Fruit fly (Drosophila melanogaster) whole organism, embryonic: ENCODE results near the gene timeout.
A peak's percentile ranks its signal among the peaks of the same experiment; 100 is the strongest.

Experiments used
- Antp ChIP-seq: fragments of 200-800 bp; sonication (Bioruptor generic); optimal IDR thresholded peaks from 3 replicates; lab custom pipeline; 2016; ENCODE audit warnings: missing biosample characterization, missing genetic modification characterization
- Atf-2 ChIP-seq: fragments of 200-800 bp; sonication (Bioruptor generic); optimal IDR thresholded peaks from 2 replicates; lab custom pipeline; 2016; ENCODE audit warnings: missing biosample characterization, missing genetic modification characterization
- Atf3 ChIP-seq: fragments of 200-800 bp; sonication (Bioruptor generic); optimal IDR thresholded peaks from 3 replicates; lab custom pipeline; 2016; ENCODE audit warnings: missing biosample characterization, missing genetic modification characterization
- Bgb ChIP-seq: fragments of 200-800 bp; sonication (Bioruptor generic); IDR thresholded peaks from 2 replicates; pipeline ENCODE4 v1.3.6; 2022; ENCODE audit warnings: missing biosample characterization, missing genetic modification characterization; ENCODE audit not compliant: partially characterized antibody
- CG10321 ChIP-seq: fragments of 200-800 bp; sonication (Bioruptor generic); IDR thresholded peaks from 2 replicates; pipeline ENCODE4 v1.3.6; 2022; ENCODE audit warnings: missing biosample characterization, missing genetic modification characterization
- CG10654 ChIP-seq: fragments of 200-800 bp; sonication (Bioruptor generic); optimal IDR thresholded peaks from 2 replicates; lab custom pipeline; 2016; ENCODE audit warnings: missing biosample characterization, missing genetic modification characterization
- CG12071 ChIP-seq: fragments of 200-800 bp; sonication (Bioruptor generic); optimal IDR thresholded peaks from 3 replicates; lab custom pipeline; 2018; ENCODE audit warnings: missing biosample characterization, mild to moderate bottlenecking, missing genetic modification characterization
- CG14441 ChIP-seq: fragments of 200-800 bp; sonication (Bioruptor generic); IDR thresholded peaks from 2 replicates; pipeline ENCODE4 v1.3.6; 2022; ENCODE audit warnings: missing biosample characterization, missing genetic modification characterization
- CG14710 ChIP-seq: fragments of 200-800 bp; sonication (Bioruptor generic); optimal IDR thresholded peaks from 3 replicates; lab custom pipeline; 2019; ENCODE audit warnings: missing biosample characterization, mild to moderate bottlenecking, missing genetic modification characterization, moderate library complexity
- CG14860 ChIP-seq: fragments of 200-800 bp; sonication (Bioruptor generic); IDR thresholded peaks from 3 replicates; pipeline ENCODE4 v1.3.6; 2022; ENCODE audit warnings: missing biosample characterization, missing genetic modification characterization; ENCODE audit not compliant: partially characterized antibody
- CG15696 ChIP-seq: fragments of 200-800 bp; sonication (Bioruptor generic); optimal IDR thresholded peaks from 2 replicates; lab custom pipeline; 2019; ENCODE audit warnings: missing biosample characterization, mild to moderate bottlenecking, missing genetic modification characterization, moderate library complexity
- CG1602 ChIP-seq: fragments of 200-800 bp; sonication (Bioruptor generic); optimal IDR thresholded peaks from 3 replicates; lab custom pipeline; 2016; ENCODE audit warnings: missing biosample characterization, missing genetic modification characterization
- CG16813 ChIP-seq: fragments of 200-800 bp; sonication (Bioruptor generic); IDR thresholded peaks from 3 replicates; pipeline ENCODE4 v1.3.6; 2022; ENCODE audit warnings: missing biosample characterization, missing genetic modification characterization; ENCODE audit not compliant: partially characterized antibody
- CG17186 ChIP-seq: fragments of 200-800 bp; sonication (Bioruptor generic); optimal IDR thresholded peaks from 3 replicates; lab custom pipeline; 2017; ENCODE audit warnings: missing biosample characterization, missing genetic modification reagents, missing genetic modification characterization
- CG17912 ChIP-seq: fragments of 200-800 bp; sonication (Bioruptor generic); optimal IDR thresholded peaks from 2 replicates; lab custom pipeline; 2018; ENCODE audit warnings: missing biosample characterization, mild to moderate bottlenecking, missing genetic modification characterization
- CG2116 ChIP-seq: fragments of 200-800 bp; sonication (Bioruptor generic); optimal IDR thresholded peaks from 3 replicates; lab custom pipeline; 2018; ENCODE audit warnings: missing biosample characterization, mild to moderate bottlenecking, missing genetic modification characterization
- CG2678 ChIP-seq: fragments of 200-800 bp; sonication (Bioruptor generic); optimal IDR thresholded peaks from 3 replicates; lab custom pipeline; 2019; ENCODE audit warnings: missing biosample characterization, mild to moderate bottlenecking, missing genetic modification characterization, moderate library complexity
- CG33557 ChIP-seq: fragments of 200-800 bp; sonication (Bioruptor generic); optimal IDR thresholded peaks from 2 replicates; lab custom pipeline; 2019; ENCODE audit warnings: missing biosample characterization, mild to moderate bottlenecking, missing genetic modification characterization, moderate library complexity
- CG3847 ChIP-seq: fragments of 200-800 bp; sonication (Bioruptor generic); IDR thresholded peaks from 2 replicates; pipeline ENCODE4 v1.3.6; 2022; ENCODE audit warnings: missing biosample characterization, missing genetic modification characterization
- CG42726 ChIP-seq: fragments of 200-800 bp; sonication (Bioruptor generic); IDR thresholded peaks from 2 replicates; pipeline ENCODE4 v1.3.6; 2022; ENCODE audit warnings: missing biosample characterization, missing genetic modification characterization; ENCODE audit not compliant: partially characterized antibody
- CG4328 ChIP-seq: fragments of 200-800 bp; sonication (Bioruptor generic); optimal IDR thresholded peaks from 3 replicates; lab custom pipeline; 2017; ENCODE audit warnings: missing biosample characterization, missing genetic modification reagents, missing genetic modification characterization
- CG6272 ChIP-seq: fragments of 200-800 bp; sonication (Bioruptor generic); IDR thresholded peaks from 2 replicates; pipeline ENCODE4 v1.3.6; 2022; ENCODE audit warnings: missing biosample characterization, missing genetic modification characterization
- CG6854 ChIP-seq: fragments of 200-800 bp; sonication (Bioruptor generic); optimal IDR thresholded peaks from 3 replicates; lab custom pipeline; 2017; ENCODE audit warnings: missing biosample characterization, mild to moderate bottlenecking, missing genetic modification characterization
- CG8281 ChIP-seq: fragments of 200-800 bp; sonication (Bioruptor generic); optimal IDR thresholded peaks from 2 replicates; lab custom pipeline; 2018; ENCODE audit warnings: missing biosample characterization, mild to moderate bottlenecking, missing genetic modification characterization, moderate library complexity
- CG9817 ChIP-seq: fragments of 200-800 bp; sonication (Bioruptor generic); optimal IDR thresholded peaks from 2 replicates; lab custom pipeline; 2018; ENCODE audit warnings: missing biosample characterization, mild to moderate bottlenecking, missing genetic modification characterization, moderate library complexity
- CG9932 ChIP-seq: fragments of 200-800 bp; sonication (Bioruptor generic); IDR thresholded peaks from 2 replicates; pipeline ENCODE4 v1.3.6; 2022; ENCODE audit warnings: missing biosample characterization, missing genetic modification characterization
- Dp ChIP-seq: fragments of 200-800 bp; sonication (Bioruptor generic); optimal IDR thresholded peaks from 2 replicates; lab custom pipeline; 2018; ENCODE audit warnings: missing biosample characterization, mild to moderate bottlenecking, missing genetic modification characterization, moderate library complexity
- E2f1 ChIP-seq: fragments of 200-800 bp; sonication (Bioruptor generic); IDR thresholded peaks from 2 replicates; pipeline ENCODE4 v1.3.6; 2022; ENCODE audit warnings: missing biosample characterization, missing genetic modification characterization
- Fer3 ChIP-seq: fragments of 200-800 bp; sonication (Bioruptor generic); optimal IDR thresholded peaks from 2 replicates; lab custom pipeline; 2018; ENCODE audit warnings: missing biosample characterization, mild to moderate bottlenecking, missing genetic modification characterization, moderate library complexity
- HLH54F ChIP-seq: fragments of 200-800 bp; sonication (Bioruptor generic); optimal IDR thresholded peaks from 3 replicates; lab custom pipeline; 2016; ENCODE audit warnings: missing biosample characterization, missing genetic modification characterization
- Hmx ChIP-seq: fragments of 200-800 bp; sonication (Bioruptor generic); optimal IDR thresholded peaks from 2 replicates; lab custom pipeline; 2016; ENCODE audit warnings: missing biosample characterization, missing genetic modification characterization
- Jarid2 ChIP-seq: fragments of 200-800 bp; sonication (Bioruptor generic); optimal IDR thresholded peaks from 3 replicates; lab custom pipeline; 2017; ENCODE audit warnings: mild to moderate bottlenecking, missing biosample characterization, missing genetic modification reagents, missing genetic modification characterization
- Nf-YB ChIP-seq: fragments of 200-800 bp; sonication (Bioruptor generic); optimal IDR thresholded peaks from 3 replicates; lab custom pipeline; 2019; ENCODE audit warnings: missing biosample characterization, mild to moderate bottlenecking, missing genetic modification characterization, moderate library complexity
- Opbp ChIP-seq: fragments of 200-800 bp; sonication (Bioruptor generic); IDR thresholded peaks from 3 replicates; pipeline ENCODE4 v1.3.6; 2022; ENCODE audit warnings: missing biosample characterization, missing genetic modification characterization; ENCODE audit not compliant: partially characterized antibody
- Optix ChIP-seq: fragments of 200-800 bp; sonication (Bioruptor generic); IDR thresholded peaks from 3 replicates; pipeline ENCODE4 v1.3.6; 2022; ENCODE audit warnings: missing biosample characterization, missing genetic modification characterization
- Xbp1 ChIP-seq: fragments of 200-800 bp; sonication (Bioruptor generic); optimal IDR thresholded peaks from 3 replicates; lab custom pipeline; 2016; ENCODE audit warnings: missing biosample characterization, mild to moderate bottlenecking, missing genetic modification characterization
- amos ChIP-seq: fragments of 200-800 bp; sonication (Bioruptor generic); IDR thresholded peaks from 2 replicates; pipeline ENCODE4 v1.3.6; 2022; ENCODE audit warnings: missing biosample characterization, missing genetic modification characterization; ENCODE audit not compliant: partially characterized antibody
- ap ChIP-seq: fragments of 200-800 bp; sonication (Bioruptor generic); IDR thresholded peaks from 2 replicates; pipeline ENCODE4 v1.3.6; 2022; ENCODE audit warnings: missing biosample characterization, missing genetic modification characterization
- bowl ChIP-seq: fragments of 200-800 bp; sonication (Bioruptor generic); IDR thresholded peaks from 2 replicates; pipeline ENCODE4 v1.3.6; 2022; ENCODE audit warnings: missing biosample characterization, missing genetic modification characterization
- caup ChIP-seq: fragments of 200-800 bp; sonication (Bioruptor generic); optimal IDR thresholded peaks from 3 replicates; lab custom pipeline; 2017; ENCODE audit warnings: missing biosample characterization, mild to moderate bottlenecking, missing genetic modification characterization, moderate library complexity; ENCODE audit not compliant: severe bottlenecking
- da ChIP-seq: fragments of 200-800 bp; sonication (Bioruptor generic); optimal IDR thresholded peaks from 2 replicates; lab custom pipeline; 2016; ENCODE audit warnings: missing biosample characterization, missing genetic modification characterization
- dmrt99B ChIP-seq: fragments of 200-800 bp; sonication (Bioruptor generic); optimal IDR thresholded peaks from 2 replicates; lab custom pipeline; 2018; ENCODE audit warnings: missing biosample characterization, mild to moderate bottlenecking, missing genetic modification characterization, moderate library complexity
- fd64A ChIP-seq: fragments of 200-800 bp; sonication (Bioruptor generic); optimal IDR thresholded peaks from 3 replicates; lab custom pipeline; 2018; ENCODE audit warnings: missing biosample characterization, mild to moderate bottlenecking, missing genetic modification characterization
- hth ChIP-seq: fragments of >200 bp; optimal IDR thresholded peaks from 2 replicates; lab custom pipeline; 2017; ENCODE audit warnings: inconsistent platforms
- jing ChIP-seq: fragments of 200-800 bp; sonication (Bioruptor generic); optimal IDR thresholded peaks from 2 replicates; lab custom pipeline; 2018; ENCODE audit warnings: missing biosample characterization, mild to moderate bottlenecking, missing genetic modification characterization
- luna ChIP-seq: fragments of 200-800 bp; sonication (Bioruptor generic); optimal IDR thresholded peaks from 2 replicates; lab custom pipeline; 2016; ENCODE audit warnings: missing biosample characterization, missing genetic modification characterization
- nau ChIP-seq: fragments of 200-800 bp; sonication (Bioruptor generic); optimal IDR thresholded peaks from 3 replicates; lab custom pipeline; 2017; ENCODE audit warnings: missing biosample characterization, mild to moderate bottlenecking, missing genetic modification characterization, missing genetic modification reagents
- pho ChIP-seq: fragments of 200-800 bp; sonication (Bioruptor generic); optimal IDR thresholded peaks from 2 replicates; lab custom pipeline; 2016; ENCODE audit warnings: missing biosample characterization, missing genetic modification characterization
- slp2 ChIP-seq: fragments of 200-800 bp; sonication (Bioruptor generic); optimal IDR thresholded peaks from 2 replicates; lab custom pipeline; 2016; ENCODE audit warnings: missing biosample characterization, missing genetic modification characterization
- tin ChIP-seq: fragments of 200-800 bp; sonication (Bioruptor generic); optimal IDR thresholded peaks from 3 replicates; lab custom pipeline; 2016; ENCODE audit warnings: missing biosample characterization, missing genetic modification characterization
- zen ChIP-seq: fragments of 200-800 bp; sonication (Bioruptor generic); optimal IDR thresholded peaks from 3 replicates; lab custom pipeline; 2018; ENCODE audit warnings: missing biosample characterization, mild to moderate bottlenecking, missing genetic modification characterization, moderate library complexity

timeout gene

dm6 chr3R:13078263-13078662, 10.2 kb upstream of the timeout start (continued):
- TF ChIP-seq CG3847 (0 out of 2 replicates have a peak, but pooled peaks have one; percentile 11), caup (no peak), Atf3 (no peak), CG14441 (GFP tag; lab: Robert Waterston, UW) (no peak), hth (lab: Kevin White, UChicago) (no peak), CG6272 (GFP tag; lab: Robert Waterston, UW) (no peak), Xbp1 (GFP tag; lab: Kevin White, UChicago) (peak; percentile 64), CG8281 (no peak), CG10321 (GFP tag; lab: Robert Waterston, UW) (no peak), luna (GFP tag; lab: Kevin White, UChicago) (no peak), CG15696 (tag; lab: Kevin White, UChicago) (peak; percentile 44), Bgb (peak; percentile 79), dmrt99B (tag; lab: Kevin White, UChicago) (no peak), slp2 (GFP tag; lab: Kevin White, UChicago) (no peak), CG2116 (peak; percentile 7), amos (peak; percentile 80), CG33557 (GFP tag; lab: Kevin White, UChicago) (peak; percentile 3), Antp (GFP tag; lab: Kevin White, UChicago) (no peak), CG14710 (tag; lab: Kevin White, UChicago) (peak; percentile 32), da (no peak), CG4328 (GFP tag; lab: Kevin White, UChicago) (no peak), CG42726 (peak; percentile 79), CG10654 (GFP tag; lab: Kevin White, UChicago) (no peak), bowl (GFP tag; lab: Robert Waterston, UW) (no peak), Opbp (GFP tag; lab: Robert Waterston, UW) (peak; percentile 43; the same call in 2 of the 3 replicates), fd64A (GFP tag; lab: Kevin White, UChicago) (no peak), Nf-YB (no peak), CG9932 (GFP tag; lab: Robert Waterston, UW) (peak; percentile 63), pho (GFP tag; lab: Kevin White, UChicago) (peak; percentile 18), CG1602 (GFP tag; lab: Kevin White, UChicago) (peak; percentile 36), Atf-2 (GFP tag; lab: Kevin White, UChicago) (no peak), Optix (GFP tag; lab: Robert Waterston, UW) (no peak), tin (GFP tag; lab: Kevin White, UChicago) (no peak), CG9817 (tag; lab: Kevin White, UChicago) (peak; percentile 38), CG14860 (no peak), CG12071 (GFP tag; lab: Kevin White, UChicago) (no peak), CG16813 (GFP tag; lab: Robert Waterston, UW) (peak; percentile 65), HLH54F (peak; percentile 0), Dp (GFP tag; lab: Kevin White, UChicago) (peak; percentile 76), CG17912 (GFP tag; lab: Kevin White, UChicago) (peak; percentile 20), E2f1 (no peak), ap (GFP tag; lab: Robert Waterston, UW) (no peak), CG6854 (GFP tag; lab: Kevin White, UChicago) (no peak), CG2678 (no peak), zen (tag; lab: Kevin White, UChicago) (peak; percentile 8), CG17186 (GFP tag; lab: Kevin White, UChicago) (no peak), nau (no peak), Jarid2 (GFP tag; lab: Kevin White, UChicago) (no peak), jing (GFP tag; lab: Kevin White, UChicago) (no peak), Hmx (GFP tag; lab: Kevin White, UChicago) (no peak), Fer3 (tag; lab: Kevin White, UChicago) (no peak)
